Fruit fly (Drosophila melanogaster) Kc167 (cell line): ENCODE data around the gene Cp16.

Source experiments
- psq ChIP-seq: fragments of >200 bp; optimal IDR thresholded peaks from 2 replicates; lab custom pipeline; 2017; ENCODE audit warnings: missing external identifiers
- ttk ChIP-seq: sonication (Bioruptor generic); optimal IDR thresholded peaks from 2 replicates; lab custom pipeline; 2017; ENCODE audit warnings: missing external identifiers

dm6 chr3L:8691891-8692874 is 39.6 kb upstream of the Cp16 start:
- no peak for TF ChIP-seq psq (lab: Kevin White, UChicago)
- no peak for TF ChIP-seq ttk (lab: Kevin White, UChicago)
